Worm (Caenorhabditis elegans) whole organism, midembryonic: ENCODE measurements around the gene ZK228.13.
"Not testable (repeated sequence)": the region's sequence is repeated elsewhere in the genome, so short reads cannot be mapped to it uniquely, and the experiment has no call there.

Source experiments
- T22C8.4 ChIP-seq: fragments of 200-800 bp; sonication (Bioruptor generic); IDR thresholded peaks from 2 replicates; pipeline ENCODE4 v1.3.6; 2022; ENCODE audit warnings: missing genetic modification characterization, missing compliant biosample characterization
- cog-1 ChIP-seq: sonication (generic microtip); optimal IDR thresholded peaks from 2 replicates; lab custom pipeline; 2016; ENCODE audit warnings: missing genetic modification characterization, missing compliant biosample characterization
- flt-1 ChIP-seq: fragments of 200-800 bp; sonication (Bioruptor generic); IDR thresholded peaks from 2 replicates; pipeline ENCODE4 v1.3.6; 2022; ENCODE audit warnings: missing genetic modification characterization, missing compliant biosample characterization
- klf-2 ChIP-seq: fragments of 200-800 bp; sonication (Bioruptor generic); conservative IDR thresholded peaks from 2 replicates; pipeline ENCODE4 v1.3.6; 2022; ENCODE audit warnings: missing genetic modification reagents, missing genetic modification characterization, missing compliant biosample characterization
- med-1 ChIP-seq: sonication (generic microtip); optimal IDR thresholded peaks from 2 replicates; lab custom pipeline; 2017; ENCODE audit warnings: missing genetic modification characterization, mild to moderate bottlenecking, missing compliant biosample characterization, antibody characterized with exemption, missing genetic modification reagents; ENCODE audit not compliant: insufficient read depth
- ref-1 ChIP-seq: fragments of 200-800 bp; sonication (Bioruptor generic); conservative IDR thresholded peaks from 2 replicates; pipeline ENCODE4 v1.3.6; 2022; ENCODE audit warnings: missing genetic modification reagents, missing genetic modification characterization, missing compliant biosample characterization
- tab-1 ChIP-seq: fragments of 200-800 bp; sonication (Bioruptor generic); IDR thresholded peaks from 2 replicates; pipeline ENCODE4 v1.3.6; 2022; ENCODE audit warnings: missing genetic modification characterization, missing compliant biosample characterization
- ztf-23 ChIP-seq: fragments of 200-800 bp; sonication (Bioruptor generic); IDR thresholded peaks from 2 replicates; pipeline ENCODE4 v1.3.6; 2022; ENCODE audit warnings: missing genetic modification reagents, missing genetic modification characterization, missing compliant biosample characterization
- ztf-29 ChIP-seq: fragments of 200-800 bp; sonication (Bioruptor generic); IDR thresholded peaks from 2 replicates; pipeline ENCODE4 v1.3.6; 2022; ENCODE audit warnings: missing genetic modification reagents, missing genetic modification characterization, missing compliant biosample characterization

The ZK228.13 gene

ce11 chrV:18476090-18476489 is 8.1 kb upstream of the ZK228.13 start, which contains the start of gene srh-179:
Gene srh-179, plus strand, starts transcription at chrV:18476390.
- TF ChIP-seq T22C8.4 (GFP tag; lab: Robert Waterston, UW) (no peak), med-1 (no peak), klf-2 (no peak), cog-1 (tag; lab: Kevin White, UChicago) (no peak), flt-1 (GFP tag; lab: Robert Waterston, UW) (no peak), tab-1 (no peak), ztf-23 (GFP tag; lab: Robert Waterston, UW) (no peak), ztf-29 (no peak), ref-1 (no peak)

ce11 chrV:18474223-18474622 is 6.2 kb upstream of the ZK228.13 start, which contains the start of gene srh-181:
Gene srh-181, plus strand, starts transcription at chrV:18474523.
- TF ChIP-seq tab-1 (no peak), T22C8.4 (GFP tag; lab: Robert Waterston, UW) (no peak), klf-2 (no peak), cog-1 (tag; lab: Kevin White, UChicago) (no peak), ref-1 (no peak), ztf-29 (no peak), flt-1 (GFP tag; lab: Robert Waterston, UW) (no peak), med-1 (no peak), ztf-23 (GFP tag; lab: Robert Waterston, UW) (no peak)

ce11 chrV:18473415-18473814 is 5.4 kb upstream of the ZK228.13 start, which contains the start of gene srh-182:
Gene srh-182, minus strand, starts transcription at chrV:18473515.
- no peak for TF ChIP-seq ztf-29
- TF ChIP-seq T22C8.4 (GFP tag; lab: Robert Waterston, UW), result no peak
- TF ChIP-seq tab-1, result no peak
- TF ChIP-seq ref-1, result no peak
- TF ChIP-seq klf-2, result no peak
- no peak for TF ChIP-seq flt-1 (GFP tag; lab: Robert Waterston, UW)
- no peak for TF ChIP-seq ztf-23 (GFP tag; lab: Robert Waterston, UW)
- no peak for TF ChIP-seq cog-1 (tag; lab: Kevin White, UChicago)
- no peak for TF ChIP-seq med-1

- TF ChIP-seq tab-1 (no peak), ztf-29 (no peak), flt-1 (GFP tag; lab: Robert Waterston, UW) (no peak), T22C8.4 (GFP tag; lab: Robert Waterston, UW) (no peak), ref-1 (no peak), med-1 (no peak), ztf-23 (GFP tag; lab: Robert Waterston, UW) (no peak), cog-1 (tag; lab: Kevin White, UChicago) (no peak), klf-2 (no peak)
Observed at ce11 chrV:18462365-18462837, 5.6 kb downstream of the ZK228.13 start, which contains the start of gene ZK228.4. Gene ZK228.4, plus strand, starts transcription at chrV:18462787.

- TF ChIP-seq ref-1 (no peak), ztf-29 (no peak), T22C8.4 (GFP tag; lab: Robert Waterston, UW) (no peak), tab-1 (no peak), med-1 (no peak), flt-1 (GFP tag; lab: Robert Waterston, UW) (no peak), klf-2 (no peak), cog-1 (tag; lab: Kevin White, UChicago) (no peak), ztf-23 (GFP tag; lab: Robert Waterston, UW) (no peak)
Observed at ce11 chrV:18461200-18461728, 6.7 kb downstream of the ZK228.13 start, which contains the start of gene ZK228.3. Gene ZK228.3, minus strand, starts transcription at chrV:18461250.

ce11 chrV:18456574-18456973 is 11.4 kb downstream of the ZK228.13 start, which contains the start of gene ZK228.10:
Gene ZK228.10, plus strand, starts transcription at chrV:18456874.
- TF ChIP-seq ref-1, result no peak
- TF ChIP-seq tab-1, result no peak
- no peak for TF ChIP-seq T22C8.4 (GFP tag; lab: Robert Waterston, UW)
- no peak for TF ChIP-seq med-1
- TF ChIP-seq klf-2, result no peak
- TF ChIP-seq cog-1 (tag; lab: Kevin White, UChicago), result no peak
- TF ChIP-seq ztf-29, result no peak
- TF ChIP-seq ztf-23 (GFP tag; lab: Robert Waterston, UW), result no peak
- no peak for TF ChIP-seq flt-1 (GFP tag; lab: Robert Waterston, UW)

ce11 chrV:18444118-18444517 is 23.9 kb downstream of the ZK228.13 start, which contains the start of gene ZK228.1:
Gene ZK228.1, plus strand, starts transcription at chrV:18444418.
- TF ChIP-seq tab-1 (no peak), med-1 (no peak), T22C8.4 (GFP tag; lab: Robert Waterston, UW) (no peak), ztf-29 (no peak), flt-1 (GFP tag; lab: Robert Waterston, UW) (no peak), cog-1 (tag; lab: Kevin White, UChicago) (no peak), ref-1 (no peak), klf-2 (no peak), ztf-23 (GFP tag; lab: Robert Waterston, UW) (no peak)

ce11 chrV:18439469-18439868 is 28.5 kb downstream of the ZK228.13 start, which contains the start of gene ZK262.9:
Gene ZK262.9, plus strand, starts transcription at chrV:18439769.
- not testable (repeated sequence) for TF ChIP-seq flt-1 (GFP tag; lab: Robert Waterston, UW); cog-1 (tag; lab: Kevin White, UChicago); klf-2

ce11 chrV:18438081-18438480 is 29.9 kb downstream of the ZK228.13 start, which contains the start of gene ZK262.8:
Gene ZK262.8, plus strand, starts transcription at chrV:18438381.
- TF ChIP-seq med-1 (no peak), ztf-29 (no peak), klf-2 (no peak), flt-1 (GFP tag; lab: Robert Waterston, UW) (no peak), T22C8.4 (GFP tag; lab: Robert Waterston, UW) (no peak), tab-1 (no peak), ref-1 (no peak), cog-1 (tag; lab: Kevin White, UChicago) (no peak), ztf-23 (GFP tag; lab: Robert Waterston, UW) (no peak)

- no peak for TF ChIP-seq ztf-23 (GFP tag; lab: Robert Waterston, UW)
- no peak for TF ChIP-seq flt-1 (GFP tag; lab: Robert Waterston, UW)
- TF ChIP-seq med-1, result no peak
- no peak for TF ChIP-seq tab-1
- no peak for TF ChIP-seq ztf-29
- TF ChIP-seq ref-1, result no peak
Observed at ce11 chrV:18434961-18435360, 33.0 kb downstream of the ZK228.13 start, which contains the start of gene ZK262.20. Gene ZK262.20, minus strand, starts transcription at chrV:18435061.
